Worm (Caenorhabditis elegans): ENCODE data around the gene fipr-19.
"Not testable (repeated sequence)": the region's sequence is repeated elsewhere in the genome, so short reads cannot be mapped to it uniquely, and the experiment has no call there.

fipr-19 gene

DNA sequence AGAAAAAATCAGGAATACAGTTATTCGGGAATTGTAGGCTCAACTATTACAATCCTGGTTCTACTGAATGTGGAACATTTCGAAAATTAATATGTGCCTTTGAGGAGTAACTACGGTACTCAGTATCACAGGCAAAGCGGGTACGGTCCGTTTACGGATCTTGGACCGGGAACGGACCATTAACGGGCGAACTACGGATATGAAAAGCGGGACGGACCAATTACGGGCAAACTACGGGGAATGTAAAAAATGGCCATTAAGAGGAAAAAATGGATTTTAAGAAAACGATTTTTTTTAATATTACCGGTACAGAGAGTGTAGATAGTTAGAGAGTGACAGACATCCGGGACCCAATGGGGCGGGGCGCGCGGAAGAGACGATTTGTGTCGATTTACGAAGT lies 10.2 kb upstream of the fipr-19 start, which contains the start of gene H14A12.5:
TSS of gene H14A12.5 (minus strand) at position 101 of the 400 bp plus-strand sequence.
- TF ChIP-seq B0310.2 (tag; optimal IDR thresholded peaks at IDR 0.05); ama-1 (optimal IDR thresholded peaks at IDR 0.05); tbx-37 (GFP tag; conservative IDR thresholded peaks at IDR 0.05): not testable (repeated sequence)

DNA sequence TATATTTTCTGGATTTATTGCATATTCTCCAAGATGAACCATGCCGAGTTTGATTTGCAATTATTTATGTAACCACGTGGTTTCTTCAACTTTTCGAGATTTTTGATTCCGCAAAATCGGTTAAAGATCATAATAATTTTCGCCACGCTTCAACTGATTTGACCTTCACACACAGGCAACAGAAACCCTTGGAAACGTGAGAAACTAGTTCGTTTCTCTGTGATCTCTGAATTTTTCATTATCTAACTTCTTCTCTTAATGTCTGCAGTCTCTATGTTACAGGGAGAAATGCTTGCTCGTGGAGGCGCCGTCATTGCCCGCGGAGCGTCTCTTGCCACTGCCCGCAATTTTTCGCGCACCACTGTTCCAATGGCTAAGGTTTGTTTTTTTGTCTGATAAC lies 6.6 kb upstream of the fipr-19 start, which contains the start of gene fum-1:
TSS of gene fum-1 (plus strand) at position 259 of the 400 bp plus-strand sequence.
- TF ChIP-seq aly-1 (tag; optimal IDR thresholded peaks at IDR 0.05) (no peak), ceh-13 (GFP tag; optimal IDR thresholded peaks at IDR 0.05) (no peak), ets-7 (tag; optimal IDR thresholded peaks at IDR 0.05) (no peak), flt-1 (GFP tag; IDR thresholded peaks at IDR 0.05) (no peak), tbx-11 (GFP tag; IDR thresholded peaks at IDR 0.05) (no peak), ceh-36 (tag; optimal IDR thresholded peaks at IDR 0.05) (no peak), F13C5.2 (tag; optimal IDR thresholded peaks at IDR 0.05) (no peak), pes-1 (GFP tag; IDR thresholded peaks at IDR 0.05) (no peak), tbx-37 (GFP tag; conservative IDR thresholded peaks at IDR 0.05) (no peak), hnd-1 (tag; optimal IDR thresholded peaks at IDR 0.05) (no peak), hmbx-1 (tag; optimal IDR thresholded peaks at IDR 0.05) (no peak), ama-1 (optimal IDR thresholded peaks at IDR 0.05) (no peak), tra-4 (tag; optimal IDR thresholded peaks at IDR 0.05) (no peak), hmg-4 (GFP tag; optimal IDR thresholded peaks at IDR 0.05) (no peak), B0310.2 (tag; optimal IDR thresholded peaks at IDR 0.05) (no peak), sea-1 (GFP tag; conservative IDR thresholded peaks at IDR 0.05) (no peak), scrt-1 (GFP tag; IDR thresholded peaks at IDR 0.05) (no peak)

DNA sequence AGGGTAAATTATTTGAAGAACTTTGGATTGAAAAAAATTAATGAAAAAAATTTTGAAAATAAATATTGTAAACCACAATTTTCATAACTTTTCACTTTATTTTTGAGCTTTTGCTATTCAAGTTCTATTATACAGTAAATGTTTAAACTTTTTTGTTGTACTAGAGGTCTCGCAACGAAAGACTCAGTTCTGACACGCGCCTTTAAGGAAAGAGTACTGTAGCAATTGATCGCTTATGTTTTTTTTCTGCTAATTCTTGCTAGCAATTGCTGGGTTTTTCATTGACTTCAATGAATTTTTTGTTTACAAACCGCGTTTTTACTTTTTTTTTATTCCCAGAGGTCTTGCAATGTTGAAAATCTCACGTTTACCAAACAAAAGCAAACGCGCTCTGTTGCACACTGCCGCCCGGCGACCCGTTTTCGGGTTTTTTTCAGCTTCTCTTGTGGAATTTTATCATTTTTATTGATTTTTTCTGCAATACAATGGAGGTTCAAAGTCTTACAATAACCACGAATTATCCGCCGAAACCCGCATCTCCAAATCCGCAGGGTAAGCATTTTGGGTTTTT lies 4.8 kb upstream of the fipr-19 start, which contains the start of gene H14A12.3:
TSS of gene H14A12.3 (plus strand) at position 360 of the 571 bp plus-strand sequence.
- TF ChIP-seq tbx-37 (GFP tag; conservative IDR thresholded peaks at IDR 0.05) (no peak), ama-1 (optimal IDR thresholded peaks at IDR 0.05) (no peak), hnd-1 (tag; optimal IDR thresholded peaks at IDR 0.05) (no peak), ceh-13 (GFP tag; optimal IDR thresholded peaks at IDR 0.05) (no peak), tra-4 (tag; optimal IDR thresholded peaks at IDR 0.05) (no peak), tbx-11 (GFP tag; IDR thresholded peaks at IDR 0.05) (no peak), hmbx-1 (tag; optimal IDR thresholded peaks at IDR 0.05) (no peak), F13C5.2 (tag; optimal IDR thresholded peaks at IDR 0.05) (no peak), hmg-4 (GFP tag; optimal IDR thresholded peaks at IDR 0.05) (no peak), pes-1 (GFP tag; IDR thresholded peaks at IDR 0.05) (no peak), scrt-1 (GFP tag; IDR thresholded peaks at IDR 0.05) (no peak), flt-1 (GFP tag; IDR thresholded peaks at IDR 0.05) (no peak), aly-1 (tag; optimal IDR thresholded peaks at IDR 0.05) (no peak)

DNA sequence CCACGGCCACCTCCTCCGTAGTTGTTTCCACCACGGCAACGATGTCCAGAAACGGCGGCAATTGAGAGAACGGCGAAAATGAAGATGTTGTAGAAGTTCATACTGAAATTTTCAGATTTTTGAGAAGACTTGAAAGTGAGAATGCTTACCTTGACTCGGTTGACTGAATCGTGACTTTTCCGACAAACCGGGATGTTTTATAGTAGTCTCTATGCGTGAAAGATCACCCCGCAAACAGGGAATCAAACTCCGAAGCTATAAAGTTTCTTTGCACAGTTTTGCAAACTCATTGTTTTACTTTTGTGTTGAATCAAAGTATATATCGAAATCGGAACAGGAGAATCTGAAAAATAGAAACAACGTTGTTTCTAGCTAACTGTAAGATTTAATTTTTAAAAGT lies 3.5 kb upstream of the fipr-19 start, which contains the start of gene fipr-20:
TSS of gene fipr-20 (minus strand) at position 101 of the 400 bp plus-strand sequence.
- no peak for TF ChIP-seq F13C5.2 (tag; optimal IDR thresholded peaks at IDR 0.05)
- no peak for TF ChIP-seq aly-1 (tag; optimal IDR thresholded peaks at IDR 0.05)
- no peak for TF ChIP-seq ceh-13 (GFP tag; optimal IDR thresholded peaks at IDR 0.05)
- no peak for TF ChIP-seq ceh-36 (tag; optimal IDR thresholded peaks at IDR 0.05)
- TF ChIP-seq pes-1 (GFP tag; IDR thresholded peaks at IDR 0.05): no peak
- TF ChIP-seq ama-1 (optimal IDR thresholded peaks at IDR 0.05): no peak
- TF ChIP-seq ets-7 (tag; optimal IDR thresholded peaks at IDR 0.05): no peak
- TF ChIP-seq flt-1 (GFP tag; IDR thresholded peaks at IDR 0.05): no peak
- no peak for TF ChIP-seq hmbx-1 (tag; optimal IDR thresholded peaks at IDR 0.05)
- TF ChIP-seq hnd-1 (tag; optimal IDR thresholded peaks at IDR 0.05): no peak
- no peak for TF ChIP-seq B0310.2 (tag; optimal IDR thresholded peaks at IDR 0.05)
- TF ChIP-seq scrt-1 (GFP tag; IDR thresholded peaks at IDR 0.05): no peak
- TF ChIP-seq tbx-11 (GFP tag; IDR thresholded peaks at IDR 0.05): no peak
- no peak for TF ChIP-seq tra-4 (tag; optimal IDR thresholded peaks at IDR 0.05)
- no peak for TF ChIP-seq hmg-4 (GFP tag; optimal IDR thresholded peaks at IDR 0.05)
- no peak for TF ChIP-seq tbx-37 (GFP tag; conservative IDR thresholded peaks at IDR 0.05)
- TF ChIP-seq sea-1 (GFP tag; conservative IDR thresholded peaks at IDR 0.05): no peak

DNA sequence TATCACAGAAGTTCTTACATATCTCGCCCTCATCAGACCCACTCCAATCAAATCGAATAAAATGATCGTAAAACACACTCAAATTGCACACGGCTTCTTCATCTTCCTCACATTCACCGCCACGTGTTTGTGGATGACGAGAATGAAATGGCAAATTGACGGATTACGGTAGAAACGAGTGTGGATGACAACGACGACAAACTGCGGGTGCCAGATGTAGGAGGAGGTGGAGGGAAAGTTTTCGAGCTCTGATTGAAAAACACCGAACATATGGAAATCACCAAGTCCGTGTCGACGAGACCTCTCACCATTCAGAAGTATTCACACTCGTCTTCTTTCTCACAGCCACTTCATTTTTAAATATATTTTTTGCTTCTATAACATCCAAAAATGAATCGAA lies 1.3 kb upstream of the fipr-19 start, which contains the start of gene mls-1:
TSS of gene mls-1 (plus strand) at position 324 of the 400 bp plus-strand sequence.
- TF ChIP-seq tbx-37 (GFP tag; conservative IDR thresholded peaks at IDR 0.05) (no peak), sea-1 (GFP tag; conservative IDR thresholded peaks at IDR 0.05) (no peak), aly-1 (tag; optimal IDR thresholded peaks at IDR 0.05) (no peak), pes-1 (GFP tag; IDR thresholded peaks at IDR 0.05) (no peak), tbx-11 (GFP tag; IDR thresholded peaks at IDR 0.05) (no peak), tra-4 (tag; optimal IDR thresholded peaks at IDR 0.05) (no peak), hmg-4 (GFP tag; optimal IDR thresholded peaks at IDR 0.05) (no peak), flt-1 (GFP tag; IDR thresholded peaks at IDR 0.05) (no peak), ceh-13 (GFP tag; optimal IDR thresholded peaks at IDR 0.05) (no peak)

DNA sequence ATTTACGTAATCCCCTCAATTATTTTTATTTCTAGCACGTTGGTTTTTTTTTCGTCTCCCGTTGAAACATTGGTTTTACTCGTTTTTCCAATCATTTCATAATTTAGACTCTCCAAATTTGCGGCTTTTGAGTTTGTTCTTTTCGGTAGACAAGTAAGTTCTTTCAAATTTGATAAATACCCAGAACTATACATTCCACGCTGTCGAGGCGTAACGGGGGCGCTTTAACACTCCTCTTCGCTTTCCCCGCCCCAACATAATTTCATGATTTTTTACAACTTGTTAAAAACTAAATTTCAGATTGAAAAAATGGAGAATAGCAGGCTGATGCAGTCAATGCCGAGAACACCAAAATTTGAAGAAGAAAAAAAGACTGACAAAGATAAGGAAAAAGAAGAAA lies 2.1 kb downstream of the fipr-19 start, which contains the start of gene Y69F12A.1:
TSS of gene Y69F12A.1 (plus strand) at position 301 of the 400 bp plus-strand sequence.
- TF ChIP-seq B0310.2 (tag; optimal IDR thresholded peaks at IDR 0.05) (no peak), ama-1 (optimal IDR thresholded peaks at IDR 0.05) (no peak), F13C5.2 (tag; optimal IDR thresholded peaks at IDR 0.05) (no peak), tbx-11 (GFP tag; IDR thresholded peaks at IDR 0.05) (no peak), ets-7 (tag; optimal IDR thresholded peaks at IDR 0.05) (no peak), sea-1 (GFP tag; conservative IDR thresholded peaks at IDR 0.05) (no peak), aly-1 (tag; optimal IDR thresholded peaks at IDR 0.05) (no peak), flt-1 (GFP tag; IDR thresholded peaks at IDR 0.05) (no peak), ceh-13 (GFP tag; optimal IDR thresholded peaks at IDR 0.05) (no peak)

DNA sequence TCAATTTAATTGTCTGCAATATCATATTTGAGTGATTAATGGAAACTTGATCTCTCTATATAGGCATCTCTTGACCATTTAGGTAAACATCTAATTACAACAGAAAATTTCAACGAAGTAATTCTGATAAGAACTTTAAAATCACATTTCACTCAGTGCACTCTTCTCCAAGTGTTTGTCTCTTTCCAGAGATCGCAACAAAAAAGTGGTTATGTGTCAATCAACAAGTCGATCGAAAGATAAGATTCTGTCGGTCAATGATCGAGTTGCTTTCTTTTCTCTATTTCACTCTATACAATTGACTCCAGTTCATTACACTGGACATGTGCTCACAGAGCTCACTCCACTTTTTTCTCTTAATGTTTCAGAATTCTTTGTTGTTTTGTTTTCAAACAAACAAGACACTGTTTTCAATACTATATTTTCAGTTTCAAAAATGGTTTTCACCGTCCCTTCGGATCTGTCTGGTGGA lies 5.1 kb downstream of the fipr-19 start, which contains the start of gene alh-12:
TSS of gene alh-12 (plus strand) at position 422 of the 472 bp plus-strand sequence.
- no peak for TF ChIP-seq ceh-13 (GFP tag; optimal IDR thresholded peaks at IDR 0.05)
- TF ChIP-seq tbx-11 (GFP tag; IDR thresholded peaks at IDR 0.05): no peak
- no peak for TF ChIP-seq hmg-4 (GFP tag; optimal IDR thresholded peaks at IDR 0.05)
- TF ChIP-seq aly-1 (tag; optimal IDR thresholded peaks at IDR 0.05): no peak
- no peak for TF ChIP-seq flt-1 (GFP tag; IDR thresholded peaks at IDR 0.05)
- TF ChIP-seq B0310.2 (tag; optimal IDR thresholded peaks at IDR 0.05): no peak
- TF ChIP-seq tbx-37 (GFP tag; conservative IDR thresholded peaks at IDR 0.05): no peak
- TF ChIP-seq scrt-1 (GFP tag; IDR thresholded peaks at IDR 0.05): no peak
- no peak for TF ChIP-seq hnd-1 (tag; optimal IDR thresholded peaks at IDR 0.05)
- TF ChIP-seq ets-7 (tag; optimal IDR thresholded peaks at IDR 0.05): no peak
- no peak for TF ChIP-seq hmbx-1 (tag; optimal IDR thresholded peaks at IDR 0.05)
- TF ChIP-seq ama-1 (optimal IDR thresholded peaks at IDR 0.05): no peak
- TF ChIP-seq tra-4 (tag; optimal IDR thresholded peaks at IDR 0.05): no peak

Measured in whole organism, early embryonic.